Worm (Caenorhabditis elegans) whole organism, young adult: ENCODE results near the gene gly-3.

Experiments used
- ama-1 ChIP-seq, 3 experiments: fragments of 150-350 bp in 1 of 3; sonication (generic microtip) in 2 of 3; optimal IDR thresholded peaks; 2 replicates each; lab custom pipeline; 2014 to 2018; ENCODE audit warnings: missing biosample characterization in 2 of 3, missing genetic modification characterization in 2 of 3, missing genetic modification reagents in 2 of 3
- dpff-1 ChIP-seq: sonication (generic microtip); optimal IDR thresholded peaks from 2 replicates; lab custom pipeline; 2017; ENCODE audit warnings: mild to moderate bottlenecking, missing genetic modification characterization, missing compliant biosample characterization
- efl-1 ChIP-seq: fragments of 150-350 bp; optimal IDR thresholded peaks from 2 replicates; lab custom pipeline; 2014; ENCODE audit warnings: missing biosample characterization, missing genetic modification reagents, missing genetic modification characterization
- him-1 ChIP-seq: sonication (generic microtip); optimal IDR thresholded peaks from 2 replicates; lab custom pipeline; 2016; ENCODE audit warnings: missing genotype, missing genetic modification reagents, missing genetic modification characterization, missing compliant biosample characterization
- hmg-1.2 ChIP-seq: fragments of 200-800 bp; sonication (Bioruptor generic); IDR thresholded peaks from 2 replicates; pipeline ENCODE4 v1.3.6; 2022; ENCODE audit warnings: missing genetic modification reagents, missing genetic modification characterization, missing compliant biosample characterization
- lin-40 ChIP-seq: sonication (generic microtip); optimal IDR thresholded peaks from 2 replicates; lab custom pipeline; 2016; ENCODE audit warnings: missing genetic modification characterization, mild to moderate bottlenecking, missing compliant biosample characterization, missing genotype, missing genetic modification reagents
- nfyb-1 ChIP-seq: fragments of 200-800 bp; sonication (Bioruptor generic); IDR thresholded peaks from 2 replicates; pipeline ENCODE4 v1.3.6; 2022; ENCODE audit warnings: missing genetic modification reagents, missing genetic modification characterization, missing compliant biosample characterization
- rec-8 ChIP-seq, 2 experiments: sonication (generic microtip); optimal IDR thresholded peaks; 2 replicates each; lab custom pipeline; 2016; ENCODE audit warnings: mild to moderate bottlenecking in 2 of 2, missing genetic modification characterization in 2 of 2, missing genetic modification reagents in 2 of 2, missing genotype in 2 of 2, missing biosample characterization in 1 of 2, missing compliant biosample characterization in 1 of 2, moderate library complexity in 1 of 2
- sea-2 ChIP-seq: fragments of 200-800 bp; sonication (Bioruptor generic); IDR thresholded peaks from 2 replicates; pipeline ENCODE4 v1.3.6; 2022; ENCODE audit warnings: missing genetic modification characterization, missing compliant biosample characterization
- snpc-1.3 ChIP-seq: sonication (generic microtip); optimal IDR thresholded peaks from 2 replicates; lab custom pipeline; 2017; ENCODE audit warnings: missing genetic modification characterization, mild to moderate bottlenecking, missing compliant biosample characterization, antibody characterized with exemption, moderate library complexity, missing genotype, missing genetic modification reagents; ENCODE audit not compliant: insufficient read depth
- snpc-3.4 ChIP-seq: sonication (generic microtip); optimal IDR thresholded peaks from 2 replicates; lab custom pipeline; 2017; ENCODE audit warnings: missing genetic modification characterization, mild to moderate bottlenecking, missing compliant biosample characterization, antibody characterized with exemption, moderate library complexity, missing genotype, missing genetic modification reagents
- tbx-9 ChIP-seq: sonication (generic microtip); optimal IDR thresholded peaks from 2 replicates; lab custom pipeline; 2016; ENCODE audit warnings: borderline replicate concordance, missing genetic modification characterization, inconsistent platforms, missing compliant biosample characterization
- ztf-3 ChIP-seq: fragments of 200-800 bp; sonication (Bioruptor generic); optimal IDR thresholded peaks from 2 replicates; lab custom pipeline; 2018; ENCODE audit warnings: mild to moderate bottlenecking, missing genetic modification characterization, missing compliant biosample characterization

DNA sequence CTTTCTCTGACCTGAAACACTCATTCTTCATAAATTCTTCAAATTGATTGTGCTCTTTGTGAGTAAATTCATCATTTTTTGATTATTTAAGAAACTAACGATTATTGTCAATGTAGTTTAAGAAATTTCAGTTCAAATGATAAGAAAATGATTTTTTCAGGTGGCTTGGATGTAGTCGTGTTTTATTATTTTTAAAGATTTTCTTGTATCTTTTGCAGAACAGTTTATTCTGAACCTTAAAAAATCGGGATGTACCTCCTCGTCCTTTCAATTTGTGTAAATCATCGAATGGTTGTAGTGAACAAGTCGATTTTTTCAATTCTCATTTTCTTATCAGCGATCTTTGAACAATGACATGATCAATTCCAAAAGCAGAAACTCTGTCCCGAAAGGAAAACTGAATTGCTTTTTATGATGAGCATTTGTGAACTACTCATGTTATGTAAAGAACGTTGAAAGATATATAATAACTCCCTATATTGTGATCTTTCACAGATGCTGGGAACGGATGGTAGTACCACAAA is 52.3 kb downstream of the gly-3 start, which contains the start of gene slc-17.3:
- TF ChIP-seq ama-1 (optimal IDR thresholded peaks at IDR 0.05; lab: Kevin White, UChicago) (no peak), ama-1 (GFP tag; optimal IDR thresholded peaks at IDR 0.05; lab: Kevin White, UChicago) (no peak), dpff-1 (tag; lab: Kevin White, UChicago) (no peak), rec-8 (tag; optimal IDR thresholded peaks at IDR 0.05; lab: Kevin White, UChicago) (no peak), sea-2 (GFP tag; lab: Robert Waterston, UW) (no peak), tbx-9 (tag; lab: Kevin White, UChicago) (no peak), ztf-3 (GFP tag; lab: Kevin White, UChicago) (no peak), nfyb-1 (GFP tag; lab: Robert Waterston, UW) (no peak), efl-1 (no peak), him-1 (no peak), snpc-3.4 (tag; lab: Kevin White, UChicago) (no peak), lin-40 (tag; lab: Kevin White, UChicago) (no peak), hmg-1.2 (GFP tag; lab: Robert Waterston, UW) (no peak), snpc-1.3 (no peak)
